Worm (Caenorhabditis elegans) whole organism, L4/young adult: Measurements from ENCODE around the gene Y46G5A.38.

Source experiments
- W03F9.2 ChIP-seq: fragments of 150-350 bp; optimal IDR thresholded peaks from 2 replicates; lab custom pipeline; 2014; ENCODE audit warnings: missing biosample characterization, missing genetic modification characterization
- dao-5 ChIP-seq: sonication (generic microtip); optimal IDR thresholded peaks from 2 replicates; lab custom pipeline; 2016; ENCODE audit warnings: missing genotype, missing genetic modification characterization, moderate library complexity, missing compliant biosample characterization
- him-1 ChIP-seq: sonication (generic microtip); optimal IDR thresholded peaks from 2 replicates; lab custom pipeline; 2016; ENCODE audit warnings: missing genotype, missing genetic modification reagents, missing genetic modification characterization, missing compliant biosample characterization

The Y46G5A.38 gene

DNA sequence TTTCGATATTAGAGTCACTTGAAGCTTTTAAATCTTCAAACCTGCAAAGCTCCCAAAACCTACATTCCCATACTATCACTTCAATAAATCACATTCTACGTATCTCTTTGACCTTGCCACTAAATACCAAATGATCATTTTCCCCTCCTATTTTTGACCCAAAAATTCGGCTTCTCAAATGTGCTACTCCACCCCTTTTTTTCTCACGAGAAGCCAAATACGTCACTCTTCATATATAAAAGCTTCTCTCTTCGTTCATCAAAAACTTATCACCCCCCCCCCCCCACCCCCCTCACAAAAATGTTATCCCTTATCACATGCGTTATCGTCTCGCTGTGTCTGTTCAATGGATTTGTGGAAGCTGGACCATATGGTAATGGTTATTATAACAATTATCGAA is at the start of gene Y46G5A.38:
Gene Y46G5A.38, plus strand, starts transcription at position 301 of the 400 bp plus-strand sequence.
- TF ChIP-seq dao-5 (tag; lab: Kevin White, UChicago) = no peak
- TF ChIP-seq him-1 (tag; lab: Kevin White, UChicago) = no peak
- no peak for TF ChIP-seq W03F9.2 (tag; lab: Kevin White, UChicago)

ce11 chrII:12785391-12785790 is 41.5 kb upstream of the Y46G5A.38 start, which contains the start of gene Y46G5A.15:
Y46G5A.15 (minus strand) TSS chrII:12785416.
- TF ChIP-seq dao-5 (tag; lab: Kevin White, UChicago) (no peak), him-1 (tag; lab: Kevin White, UChicago) (no peak), W03F9.2 (tag; lab: Kevin White, UChicago) (no peak)

DNA sequence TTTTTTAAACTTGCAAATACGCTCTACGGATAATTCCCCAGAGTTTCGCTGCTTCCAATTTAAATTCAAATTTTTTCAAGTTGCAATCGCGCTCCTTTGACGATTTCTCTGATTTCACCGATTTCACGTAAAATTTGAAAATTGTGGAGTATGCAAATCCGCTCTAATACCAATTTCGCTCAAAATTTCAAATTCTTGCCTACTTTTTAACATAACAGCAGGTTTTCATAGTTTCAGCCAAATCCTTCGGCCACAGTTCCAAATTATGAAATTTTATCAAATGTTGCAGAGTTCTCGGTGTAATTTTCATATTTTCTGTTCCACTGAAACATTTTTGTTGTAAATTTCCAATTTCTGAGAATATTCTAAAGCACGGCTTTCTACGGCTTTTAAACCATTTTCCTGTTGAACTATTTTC is 39.0 kb upstream of the Y46G5A.38 start, which contains the start of gene alkb-7:
Gene alkb-7, minus strand, starts transcription at position 323 of the 418 bp plus-strand sequence.
- TF ChIP-seq W03F9.2 (tag; lab: Kevin White, UChicago) = no peak
- TF ChIP-seq dao-5 (tag; lab: Kevin White, UChicago) = no peak
- TF ChIP-seq him-1 (tag; lab: Kevin White, UChicago) = no peak

DNA sequence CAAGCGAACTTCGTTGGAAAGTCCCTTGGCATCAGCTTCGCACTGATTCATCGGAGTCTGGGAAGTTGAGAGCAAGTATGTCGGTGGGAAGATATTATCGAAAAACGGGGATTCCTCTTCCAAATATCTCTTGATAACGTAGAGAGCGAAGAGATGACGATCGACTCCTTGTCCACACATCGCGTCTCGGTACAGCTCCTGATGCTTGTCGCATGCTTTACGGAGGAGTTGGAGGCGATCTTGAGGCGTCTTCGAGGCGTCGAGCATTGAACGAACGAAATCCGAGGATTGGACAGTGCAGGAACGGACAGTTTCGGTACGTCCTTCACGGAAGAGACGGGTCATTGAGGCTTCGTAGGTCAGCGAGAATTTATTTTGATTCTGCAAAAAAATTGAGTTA is 37.4 kb upstream of the Y46G5A.38 start:
- no peak for TF ChIP-seq W03F9.2 (tag; lab: Kevin White, UChicago)
- TF ChIP-seq dao-5 (tag; lab: Kevin White, UChicago) = no peak
- TF ChIP-seq him-1 (tag; lab: Kevin White, UChicago) = no peak

ce11 chrII:12790392-12790791 is 36.5 kb upstream of the Y46G5A.38 start:
- TF ChIP-seq dao-5 (tag; lab: Kevin White, UChicago) = no peak
- TF ChIP-seq W03F9.2 (tag; lab: Kevin White, UChicago) = no peak
- no peak for TF ChIP-seq him-1 (tag; lab: Kevin White, UChicago)

DNA sequence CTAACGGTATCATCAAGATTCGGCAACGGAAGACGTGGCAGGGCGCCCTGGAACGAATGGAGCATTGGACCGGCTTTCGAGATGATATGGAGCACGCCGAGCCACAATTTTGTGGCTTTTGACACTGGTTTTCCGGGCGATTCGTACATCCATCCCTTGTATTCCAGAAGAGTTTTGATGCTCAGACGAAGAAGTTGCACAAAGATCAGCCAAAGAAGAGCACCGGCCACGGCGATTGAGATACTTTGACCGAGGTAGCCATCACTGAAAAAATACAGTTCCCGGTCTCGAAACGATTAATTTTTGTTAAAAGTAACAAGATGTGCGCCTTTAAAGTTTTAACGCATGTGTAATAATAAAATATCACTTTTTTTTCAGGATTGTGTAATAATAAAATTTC is 31.7 kb upstream of the Y46G5A.38 start:
- TF ChIP-seq W03F9.2 (tag; lab: Kevin White, UChicago) (no peak), him-1 (tag; lab: Kevin White, UChicago) (no peak), dao-5 (tag; lab: Kevin White, UChicago) (no peak)

DNA sequence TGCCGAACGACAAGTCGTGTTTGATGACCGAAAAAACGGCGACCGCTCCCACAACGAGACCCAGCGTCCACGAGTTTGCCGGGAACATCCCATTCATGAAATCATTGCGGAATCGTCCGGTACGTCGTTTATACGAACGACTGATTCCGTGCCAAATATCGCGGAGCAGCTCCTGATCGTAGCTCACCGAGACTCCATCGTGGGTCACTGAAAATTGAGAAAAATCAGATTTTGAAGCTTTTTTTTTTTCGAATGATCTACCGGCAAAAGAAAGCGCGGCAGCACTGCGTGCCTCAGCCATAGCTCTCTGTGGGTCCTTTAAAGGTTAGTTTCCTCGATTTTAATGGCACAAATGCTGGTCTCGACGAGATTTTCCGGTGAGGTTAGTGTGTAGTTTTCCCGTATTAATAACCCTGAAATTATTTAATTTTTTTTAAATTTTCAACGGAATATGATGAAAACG is 30.8 kb upstream of the Y46G5A.38 start, which contains the start of gene cpt-1:
Gene cpt-1, minus strand, starts transcription at position 413 of the 463 bp plus-strand sequence.
- no peak for TF ChIP-seq W03F9.2 (tag; lab: Kevin White, UChicago)

- no peak for TF ChIP-seq him-1 (tag; lab: Kevin White, UChicago)
- TF ChIP-seq W03F9.2 (tag; lab: Kevin White, UChicago) = no peak
- no peak for TF ChIP-seq dao-5 (tag; lab: Kevin White, UChicago)
Observed at ce11 chrII:12797211-12797794, 29.5 kb upstream of the Y46G5A.38 start.

ce11 chrII:12798814-12799213 is 28.0 kb upstream of the Y46G5A.38 start:
- TF ChIP-seq W03F9.2 (tag; lab: Kevin White, UChicago) (no peak), dao-5 (tag; lab: Kevin White, UChicago) (no peak), him-1 (tag; lab: Kevin White, UChicago) (no peak)

ce11 chrII:12799364-12799763 is 27.5 kb upstream of the Y46G5A.38 start:
- TF ChIP-seq W03F9.2 (tag; lab: Kevin White, UChicago) (no peak), dao-5 (tag; lab: Kevin White, UChicago) (no peak), him-1 (tag; lab: Kevin White, UChicago) (no peak)

DNA sequence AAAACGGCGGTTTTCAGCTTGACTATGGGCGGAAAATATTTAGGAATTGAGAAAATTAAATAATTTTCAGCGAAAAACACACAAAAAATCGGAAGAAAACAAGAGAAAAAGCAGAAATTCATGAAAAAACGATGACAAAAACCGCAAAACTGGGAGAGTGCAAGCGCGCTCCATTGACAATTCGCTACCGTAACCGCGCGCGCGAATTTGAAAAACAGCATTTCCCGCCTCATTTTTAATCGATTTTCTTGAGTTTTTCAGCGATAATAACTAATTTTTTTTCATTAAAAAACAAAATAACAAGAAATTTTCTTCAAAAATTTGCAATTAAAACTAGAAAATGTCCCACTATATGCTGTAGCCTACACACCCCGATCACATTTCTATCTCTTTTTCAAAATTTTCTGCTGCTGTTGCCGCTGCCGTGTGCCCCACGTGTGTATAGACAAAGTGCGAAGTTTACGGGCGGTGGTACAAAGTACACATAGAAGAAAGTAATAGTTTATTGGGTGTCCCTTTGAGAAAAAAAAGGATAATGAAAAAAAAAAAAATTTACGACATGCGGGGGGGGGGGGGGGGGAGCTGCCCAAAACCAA is 26.8 kb upstream of the Y46G5A.38 start:
- TF ChIP-seq him-1 (tag; lab: Kevin White, UChicago) = no peak
- TF ChIP-seq W03F9.2 (tag; lab: Kevin White, UChicago) = peak; percentile 3

ce11 chrII:12805161-12805560 is 21.7 kb upstream of the Y46G5A.38 start, which contains the start of the genes Y46G5A.18 and Y46G5A.47:
Y46G5A.18 (minus strand) TSS chrII:12805261.
Y46G5A.47 (minus strand) TSS chrII:12805306.
- no peak for TF ChIP-seq W03F9.2 (tag; lab: Kevin White, UChicago)
- TF ChIP-seq him-1 (tag; lab: Kevin White, UChicago) = no peak
- no peak for TF ChIP-seq dao-5 (tag; lab: Kevin White, UChicago)

DNA sequence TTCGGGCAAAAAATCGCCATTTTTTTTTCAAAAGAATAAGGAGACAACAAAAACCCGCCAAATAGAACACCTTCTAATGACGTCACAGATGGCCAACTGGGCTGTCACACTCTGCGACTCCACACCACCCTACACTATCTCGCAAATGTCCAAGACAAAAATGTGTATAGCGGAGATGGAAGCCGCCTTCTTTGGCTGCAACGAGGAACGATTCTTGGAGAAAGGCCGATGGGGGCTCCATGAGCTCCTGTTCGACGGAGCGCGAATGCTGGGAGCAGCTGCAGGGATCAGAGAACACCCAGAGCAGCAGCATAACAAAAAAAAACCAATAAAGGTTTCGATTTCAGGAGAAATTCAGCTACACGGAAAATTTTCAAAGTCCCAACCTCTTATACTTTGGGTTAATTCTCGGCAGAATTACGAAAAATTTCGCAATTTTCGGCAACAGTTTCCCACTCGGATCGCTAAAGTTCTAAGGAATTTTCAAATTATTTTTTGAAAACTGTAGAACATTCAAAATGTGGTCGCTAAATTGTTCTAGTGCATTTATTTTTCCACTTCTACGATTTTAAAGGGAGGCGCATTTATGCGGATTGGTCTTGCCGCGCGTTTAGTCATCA is 21.0 kb upstream of the Y46G5A.38 start:
- TF ChIP-seq dao-5 (tag; lab: Kevin White, UChicago) (no peak), W03F9.2 (tag; lab: Kevin White, UChicago) (no peak), him-1 (tag; lab: Kevin White, UChicago) (peak; percentile 23)
